Worm (Caenorhabditis elegans) whole organism, early embryonic: ENCODE measurements around the gene R05C11.4.

Experiments used
- B0310.2 ChIP-seq: sonication (generic microtip); optimal IDR thresholded peaks from 2 replicates; lab custom pipeline; 2016; ENCODE audit warnings: mild to moderate bottlenecking, missing genetic modification characterization, missing compliant biosample characterization
- F13C5.2 ChIP-seq: sonication (generic microtip); optimal IDR thresholded peaks from 2 replicates; lab custom pipeline; 2017; ENCODE audit warnings: mild to moderate bottlenecking, missing genetic modification characterization, inconsistent platforms, missing compliant biosample characterization
- aly-1 ChIP-seq: sonication (generic microtip); optimal IDR thresholded peaks from 2 replicates; lab custom pipeline; 2016; ENCODE audit warnings: missing genetic modification characterization, missing compliant biosample characterization
- ama-1 ChIP-seq: fragments of 150-350 bp; optimal IDR thresholded peaks from 2 replicates; lab custom pipeline; 2014
- ceh-13 ChIP-seq: fragments of 200-800 bp; sonication (Bioruptor generic); optimal IDR thresholded peaks from 2 replicates; lab custom pipeline; 2018; ENCODE audit warnings: mild to moderate bottlenecking, missing genetic modification characterization, missing compliant biosample characterization
- ceh-36 ChIP-seq: sonication (generic microtip); optimal IDR thresholded peaks from 2 replicates; lab custom pipeline; 2016; ENCODE audit warnings: missing genetic modification characterization, inconsistent platforms, missing compliant biosample characterization
- ets-7 ChIP-seq: sonication (generic microtip); optimal IDR thresholded peaks from 2 replicates; lab custom pipeline; 2016; ENCODE audit warnings: missing genotype, missing genetic modification characterization, missing compliant biosample characterization
- flt-1 ChIP-seq: fragments of 200-800 bp; sonication (Bioruptor generic); IDR thresholded peaks from 2 replicates; pipeline ENCODE4 v1.3.6; 2022; ENCODE audit warnings: missing genetic modification characterization, missing compliant biosample characterization
- hmbx-1 ChIP-seq: sonication (generic microtip); optimal IDR thresholded peaks from 2 replicates; lab custom pipeline; 2016; ENCODE audit warnings: mild to moderate bottlenecking, missing genetic modification characterization, missing compliant biosample characterization
- hmg-4 ChIP-seq: fragments of 200-800 bp; sonication (Bioruptor generic); optimal IDR thresholded peaks from 2 replicates; lab custom pipeline; 2018; ENCODE audit warnings: mild to moderate bottlenecking, missing genetic modification characterization, missing compliant biosample characterization
- hnd-1 ChIP-seq: sonication (generic microtip); optimal IDR thresholded peaks from 2 replicates; lab custom pipeline; 2016; ENCODE audit warnings: missing genetic modification characterization, missing compliant biosample characterization
- pes-1 ChIP-seq: fragments of 200-800 bp; sonication (Bioruptor generic); IDR thresholded peaks from 2 replicates; pipeline ENCODE4 v1.3.6; 2022; ENCODE audit warnings: missing genetic modification reagents, missing genetic modification characterization, missing compliant biosample characterization
- scrt-1 ChIP-seq: fragments of 200-800 bp; sonication (Bioruptor generic); IDR thresholded peaks from 2 replicates; pipeline ENCODE4 v1.3.6; 2022; ENCODE audit warnings: missing genetic modification characterization, missing compliant biosample characterization
- sea-1 ChIP-seq: fragments of 200-800 bp; sonication (Bioruptor generic); conservative IDR thresholded peaks from 2 replicates; pipeline ENCODE4 v1.3.6; 2022; ENCODE audit warnings: missing genetic modification characterization, missing compliant biosample characterization
- tbx-11 ChIP-seq: fragments of 200-800 bp; sonication (Bioruptor generic); IDR thresholded peaks from 2 replicates; pipeline ENCODE4 v1.3.6; 2022; ENCODE audit warnings: missing genetic modification characterization, missing compliant biosample characterization
- tbx-37 ChIP-seq: fragments of 200-800 bp; sonication (Bioruptor generic); conservative IDR thresholded peaks from 2 replicates; pipeline ENCODE4 v1.3.6; 2022; ENCODE audit warnings: missing genetic modification reagents, missing genetic modification characterization, missing compliant biosample characterization
- tra-4 ChIP-seq: sonication (generic microtip); optimal IDR thresholded peaks from 2 replicates; lab custom pipeline; 2017; ENCODE audit warnings: missing genetic modification characterization, missing compliant biosample characterization

The R05C11.4 gene

ce11 chrIV:2102793-2103192 is 51.5 kb downstream of the R05C11.4 start, which contains the start of gene C23H5.15:
Gene C23H5.15 (minus strand): TSS chrIV:2102893.
- TF ChIP-seq sea-1 (GFP tag; lab: Robert Waterston, UW), result no peak
- TF ChIP-seq pes-1, result no peak
- TF ChIP-seq tbx-37 (GFP tag; lab: Robert Waterston, UW), result no peak
- TF ChIP-seq B0310.2 (tag; lab: Kevin White, UChicago), result no peak
- TF ChIP-seq ama-1 (lab: Kevin White, UChicago), result no peak
- no peak for TF ChIP-seq hmg-4 (GFP tag; lab: Kevin White, UChicago)
- TF ChIP-seq flt-1 (GFP tag; lab: Robert Waterston, UW), result no peak
- no peak for TF ChIP-seq hmbx-1 (tag; lab: Kevin White, UChicago)
- no peak for TF ChIP-seq F13C5.2
- TF ChIP-seq ceh-36 (tag; lab: Kevin White, UChicago), result no peak
- TF ChIP-seq hnd-1 (tag; lab: Kevin White, UChicago), result no peak
- no peak for TF ChIP-seq ceh-13 (GFP tag; lab: Kevin White, UChicago)
- TF ChIP-seq aly-1 (tag; lab: Kevin White, UChicago), result no peak
- no peak for TF ChIP-seq scrt-1 (GFP tag; lab: Robert Waterston, UW)
- no peak for TF ChIP-seq tra-4 (tag; lab: Kevin White, UChicago)
- TF ChIP-seq ets-7 (tag; lab: Kevin White, UChicago), result no peak
- no peak for TF ChIP-seq tbx-11
